Worm (Caenorhabditis elegans): ENCODE measurements around the gene cyp-35A1.

ce11 chrV:7356684-7357083 lies 4.9 kb downstream of the cyp-35A1 start, which contains the start of gene C03G6.21:
- TF ChIP-seq unc-86 (tag; optimal IDR thresholded peaks at IDR 0.05) (no peak), nhr-12 (tag; optimal IDR thresholded peaks at IDR 0.05) (no peak), pag-3 (tag; optimal IDR thresholded peaks at IDR 0.05; ENCODE audit: borderline replicate concordance, insufficient read depth) (no peak), nhr-11 (tag; optimal IDR thresholded peaks at IDR 0.05) (no peak), alr-1 (tag; optimal IDR thresholded peaks at IDR 0.05; ENCODE audit: borderline replicate concordance) (no peak), ceh-82 (tag; optimal IDR thresholded peaks at IDR 0.05) (no peak), nhr-28 (tag; optimal IDR thresholded peaks at IDR 0.05) (no peak), sox-4 (tag; optimal IDR thresholded peaks at IDR 0.05) (no peak), jun-1 (tag; optimal IDR thresholded peaks at IDR 0.05) (no peak), dpl-1 (GFP tag; optimal IDR thresholded peaks at IDR 0.05) (no peak), ceh-63 (GFP tag; optimal IDR thresholded peaks at IDR 0.05) (no peak)

All from whole organism, L1 larva.